Fruit fly (Drosophila melanogaster) whole organism, pupa: ENCODE data around the gene goe.
A peak's percentile ranks its signal among the peaks of the same experiment; 100 is the strongest.

Experiments
- CG10348 ChIP-seq: fragments of 200-800 bp; sonication (Bioruptor generic); IDR thresholded peaks from 2 replicates; pipeline ENCODE4 v1.3.6; 2022; ENCODE audit warnings: missing biosample characterization, missing genetic modification characterization
- CG12605 ChIP-seq: fragments of 200-800 bp; sonication (Bioruptor generic); IDR thresholded peaks from 2 replicates; pipeline ENCODE4 v1.3.6; 2022; ENCODE audit warnings: missing biosample characterization, missing genetic modification characterization
- CG13204 ChIP-seq: fragments of 200-800 bp; sonication (Bioruptor generic); optimal IDR thresholded peaks from 2 replicates; lab custom pipeline; 2018; ENCODE audit warnings: missing biosample characterization, mild to moderate bottlenecking, missing genetic modification characterization, moderate library complexity
- CG14655 ChIP-seq: fragments of 200-800 bp; sonication (Bioruptor generic); optimal IDR thresholded peaks from 3 replicates; lab custom pipeline; 2017; ENCODE audit warnings: mild to moderate bottlenecking, missing biosample characterization, missing genetic modification reagents, missing genetic modification characterization
- CG15710 ChIP-seq: fragments of 200-800 bp; sonication (Bioruptor generic); optimal IDR thresholded peaks from 2 replicates; lab custom pipeline; 2018; ENCODE audit warnings: missing biosample characterization, mild to moderate bottlenecking, missing genetic modification characterization, moderate library complexity
- CG17806 ChIP-seq: fragments of 200-800 bp; sonication (Bioruptor generic); optimal IDR thresholded peaks from 2 replicates; lab custom pipeline; 2018; ENCODE audit warnings: missing biosample characterization, mild to moderate bottlenecking, missing genetic modification characterization, moderate library complexity
- CG32121 ChIP-seq: fragments of 200-800 bp; sonication (Bioruptor generic); IDR thresholded peaks from 2 replicates; pipeline ENCODE4 v1.3.6; 2022; ENCODE audit warnings: missing biosample characterization, missing genetic modification characterization
- CG34367 ChIP-seq: fragments of 200-800 bp; sonication (Bioruptor generic); optimal IDR thresholded peaks from 2 replicates; lab custom pipeline; 2018; ENCODE audit warnings: missing biosample characterization, mild to moderate bottlenecking, missing genetic modification characterization
- CG4496 ChIP-seq: fragments of 200-800 bp; sonication (Bioruptor generic); IDR thresholded peaks from 3 replicates; pipeline ENCODE4 v1.3.6; 2022; ENCODE audit warnings: missing biosample characterization, missing genetic modification characterization
- CG8159 ChIP-seq: fragments of 200-800 bp; sonication (Bioruptor generic); optimal IDR thresholded peaks from 3 replicates; lab custom pipeline; 2018; ENCODE audit warnings: missing biosample characterization, mild to moderate bottlenecking, missing genetic modification characterization, moderate library complexity
- CG8301 ChIP-seq: fragments of 200-800 bp; sonication (Bioruptor generic); optimal IDR thresholded peaks from 2 replicates; lab custom pipeline; 2018; ENCODE audit warnings: missing biosample characterization, mild to moderate bottlenecking, missing genetic modification characterization
- CG9948 ChIP-seq: fragments of 200-800 bp; sonication (Bioruptor generic); optimal IDR thresholded peaks from 2 replicates; lab custom pipeline; 2018; ENCODE audit warnings: missing biosample characterization, mild to moderate bottlenecking, missing genetic modification characterization, moderate library complexity
- D1 ChIP-seq: fragments of 200-800 bp; sonication (Bioruptor generic); optimal IDR thresholded peaks from 2 replicates; lab custom pipeline; 2018; ENCODE audit warnings: missing biosample characterization, mild to moderate bottlenecking, missing genetic modification characterization, moderate library complexity
- EcR ChIP-seq: fragments of 200-800 bp; sonication (Bioruptor generic); optimal IDR thresholded peaks from 3 replicates; lab custom pipeline; 2019; ENCODE audit warnings: missing biosample characterization, missing genetic modification characterization, mild to moderate bottlenecking, moderate library complexity, missing genetic modification reagents
- Ets98B ChIP-seq: fragments of 200-800 bp; sonication (Bioruptor generic); IDR thresholded peaks from 2 replicates; pipeline ENCODE4 v1.3.6; 2022; ENCODE audit warnings: missing biosample characterization, missing genetic modification characterization
- Pif1A ChIP-seq: fragments of 200-800 bp; sonication (Bioruptor generic); optimal IDR thresholded peaks from 3 replicates; lab custom pipeline; 2016; ENCODE audit warnings: missing biosample characterization, missing genetic modification characterization
- Pif1B ChIP-seq: fragments of 200-800 bp; sonication (Bioruptor generic); optimal IDR thresholded peaks from 3 replicates; lab custom pipeline; 2016; ENCODE audit warnings: missing biosample characterization, missing genetic modification characterization
- Snoo ChIP-seq: fragments of 200-800 bp; sonication (Bioruptor generic); optimal IDR thresholded peaks from 3 replicates; lab custom pipeline; 2017; ENCODE audit warnings: missing biosample characterization, mild to moderate bottlenecking, missing genetic modification characterization, inconsistent platforms
- fd96Ca ChIP-seq: fragments of 200-800 bp; sonication (Bioruptor generic); IDR thresholded peaks from 3 replicates; pipeline ENCODE4 v1.3.6; 2022; ENCODE audit warnings: missing biosample characterization, missing genetic modification characterization
- gl ChIP-seq: fragments of 200-800 bp; sonication (Bioruptor generic); optimal IDR thresholded peaks from 2 replicates; lab custom pipeline; 2018; ENCODE audit warnings: missing biosample characterization, mild to moderate bottlenecking, missing genetic modification characterization
- rn ChIP-seq: fragments of 200-800 bp; sonication (Bioruptor generic); IDR thresholded peaks from 2 replicates; pipeline ENCODE4 v1.3.6; 2022; ENCODE audit warnings: missing biosample characterization, missing genetic modification characterization

Gene goe

DNA sequence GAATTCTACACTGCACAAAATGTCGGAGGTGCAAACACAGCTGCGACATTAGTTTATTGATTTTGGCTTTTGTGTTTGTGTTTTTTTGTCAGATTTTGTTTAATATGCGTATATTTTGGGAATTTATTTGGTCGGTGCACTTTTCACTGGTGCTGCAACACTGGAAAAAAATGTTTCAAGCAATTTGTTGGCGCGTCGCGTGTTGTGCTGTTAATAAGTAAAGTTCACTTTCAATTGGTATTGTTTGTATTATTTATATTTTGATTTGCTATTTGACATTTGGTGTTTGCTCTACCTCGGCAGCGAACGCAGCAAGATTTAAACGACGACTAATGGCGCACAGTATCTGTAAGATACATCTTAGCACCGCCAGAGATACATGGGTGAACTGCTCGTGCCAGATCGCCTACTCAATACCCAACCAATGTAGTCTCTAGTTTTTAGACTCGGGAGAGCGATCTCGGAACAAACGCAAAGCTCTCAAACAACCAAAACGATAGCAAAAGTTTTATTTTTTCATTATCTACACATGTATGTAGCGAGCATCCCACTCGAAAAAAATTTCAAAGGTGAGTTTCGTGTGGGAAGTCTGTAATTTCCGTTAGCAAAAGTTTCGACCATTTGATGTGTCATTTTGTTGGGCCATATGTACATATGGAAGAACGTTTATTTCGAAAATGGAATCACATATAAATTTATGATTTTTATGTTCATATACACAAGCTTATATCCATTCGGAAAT, 30.6 kb upstream of the goe start:
- TF ChIP-seq Ets98B (peak; percentile 66), CG8159 (tag; lab: Kevin White, UChicago) (peak; percentile 19), Snoo (tag; lab: Kevin White, UChicago) (no peak), gl (tag; lab: Kevin White, UChicago) (no peak), CG4496 (GFP tag; lab: Robert Waterston, UW) (peak; percentile 80), CG10348 (no peak), Pif1A (GFP tag; lab: Kevin White, UChicago) (peak; percentile 56), CG14655 (GFP tag; lab: Kevin White, UChicago) (no peak), fd96Ca (GFP tag; lab: Robert Waterston, UW) (peak; percentile 79), CG13204 (GFP tag; lab: Kevin White, UChicago) (no peak), CG8301 (peak; percentile 46), CG17806 (peak; percentile 30), EcR (GFP tag; lab: Kevin White, UChicago) (no peak), Pif1B (GFP tag; lab: Kevin White, UChicago) (no peak), D1 (tag; lab: Kevin White, UChicago) (no peak), rn (no peak), CG9948 (tag; lab: Kevin White, UChicago) (peak; percentile 12), CG12605 (GFP tag; lab: Robert Waterston, UW) (peak; percentile 14; the same call in 1 of the 2 replicates), CG15710 (tag; lab: Kevin White, UChicago) (no peak), CG32121 (GFP tag; lab: Robert Waterston, UW) (peak; percentile 74), CG34367 (tag; lab: Kevin White, UChicago) (no peak)

DNA sequence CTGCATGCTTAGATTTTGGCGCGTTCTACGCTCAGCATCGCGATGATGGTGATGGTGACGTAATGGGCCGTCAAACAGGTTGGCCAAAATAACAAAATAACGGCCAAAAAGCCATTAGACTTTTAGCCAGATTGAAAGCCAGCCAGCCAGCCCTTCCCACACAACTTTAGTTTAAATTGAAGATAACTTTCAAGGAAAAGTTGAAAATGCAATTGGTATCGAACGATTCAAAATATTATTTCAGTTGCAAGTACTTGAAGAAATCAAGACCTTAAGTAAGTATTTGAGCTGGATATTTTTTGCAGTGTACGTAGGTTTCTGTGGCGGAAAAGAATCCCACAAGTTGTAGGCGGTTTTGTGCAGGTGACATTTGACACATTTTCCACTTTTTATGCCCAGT, 29.3 kb upstream of the goe start:
- TF ChIP-seq Ets98B (peak; percentile 53), CG14655 (GFP tag; lab: Kevin White, UChicago) (no peak), EcR (GFP tag; lab: Kevin White, UChicago) (no peak), CG32121 (GFP tag; lab: Robert Waterston, UW) (peak; percentile 60), CG4496 (GFP tag; lab: Robert Waterston, UW) (0 out of 3 replicates have a peak, but pooled peaks have one; percentile 31), fd96Ca (GFP tag; lab: Robert Waterston, UW) (peak; percentile 59; the same call in 2 of the 3 replicates), CG13204 (GFP tag; lab: Kevin White, UChicago) (no peak), CG12605 (GFP tag; lab: Robert Waterston, UW) (0 out of 2 replicates have a peak, but pooled peaks have one; percentile 44), CG9948 (tag; lab: Kevin White, UChicago) (no peak)
- TF ChIP-seq, all 21 proteins: peak for 5

DNA sequence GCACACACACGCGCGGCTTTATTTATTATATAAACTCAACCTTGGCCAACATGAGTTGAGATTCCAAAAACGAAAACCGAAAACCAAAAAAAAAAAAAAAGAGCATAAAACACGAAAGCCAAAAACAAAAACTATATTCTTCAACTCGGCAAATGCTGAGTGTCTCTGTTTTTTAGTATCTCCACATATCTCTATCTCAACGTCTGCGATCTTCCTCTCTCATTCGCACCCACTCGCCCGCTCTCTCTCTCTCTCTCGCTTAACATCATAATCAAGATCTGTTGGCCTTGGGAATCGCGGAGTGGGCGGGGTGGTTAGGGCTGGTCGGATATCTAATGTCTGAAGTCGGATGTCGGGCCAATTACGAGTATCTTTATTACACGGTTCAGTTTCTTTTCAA, 28.5 kb upstream of the goe start:
- TF ChIP-seq CG4496 (GFP tag; lab: Robert Waterston, UW) (0 out of 3 replicates have a peak, but pooled peaks have one; percentile 34), Pif1A (GFP tag; lab: Kevin White, UChicago) (no peak)

DNA sequence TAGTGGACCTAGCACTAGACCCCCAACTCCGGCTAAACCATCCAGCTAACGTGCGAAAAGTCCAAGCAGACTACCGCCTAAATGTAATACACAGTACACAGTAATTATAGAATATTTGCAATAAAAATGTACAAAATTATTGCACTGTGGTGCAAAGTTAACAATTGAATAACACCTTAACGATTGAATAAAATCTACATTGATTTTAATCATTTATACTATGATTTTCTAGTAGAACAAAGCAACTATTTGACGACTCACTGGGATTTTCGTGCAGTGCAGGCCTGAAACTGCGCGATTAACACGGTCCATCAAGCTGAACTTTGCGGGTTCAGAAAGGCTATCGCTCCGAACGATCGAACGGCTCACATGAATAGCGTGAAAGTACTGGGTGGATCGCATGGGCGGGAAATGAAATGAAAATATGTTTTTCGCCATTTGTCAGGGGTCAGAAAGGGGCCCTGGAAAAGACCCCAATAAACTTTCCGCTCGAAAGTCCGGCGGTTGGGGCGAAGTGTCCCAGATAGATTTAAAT, 26.5 kb upstream of the goe start:
- TF ChIP-seq gl (tag; lab: Kevin White, UChicago): no peak
- no peak for TF ChIP-seq Pif1B (GFP tag; lab: Kevin White, UChicago)
- TF ChIP-seq CG8159 (tag; lab: Kevin White, UChicago): peak; percentile 32
- TF ChIP-seq CG15710 (tag; lab: Kevin White, UChicago): no peak
- TF ChIP-seq CG14655 (GFP tag; lab: Kevin White, UChicago): peak; percentile 56
- TF ChIP-seq CG32121 (GFP tag; lab: Robert Waterston, UW): no peak
- no peak for TF ChIP-seq CG13204 (GFP tag; lab: Kevin White, UChicago)
- TF ChIP-seq CG10348: no peak
- peak; percentile 21 for TF ChIP-seq Pif1A (GFP tag; lab: Kevin White, UChicago)
- no peak for TF ChIP-seq EcR (GFP tag; lab: Kevin White, UChicago)
- peak; percentile 36 for TF ChIP-seq CG8301
- TF ChIP-seq CG9948 (tag; lab: Kevin White, UChicago): peak; percentile 12
- TF ChIP-seq Snoo (tag; lab: Kevin White, UChicago): no peak
- no peak; the same call in 2 of the 3 replicates for TF ChIP-seq CG4496 (GFP tag; lab: Robert Waterston, UW)
- TF ChIP-seq CG17806: peak; percentile 12

DNA sequence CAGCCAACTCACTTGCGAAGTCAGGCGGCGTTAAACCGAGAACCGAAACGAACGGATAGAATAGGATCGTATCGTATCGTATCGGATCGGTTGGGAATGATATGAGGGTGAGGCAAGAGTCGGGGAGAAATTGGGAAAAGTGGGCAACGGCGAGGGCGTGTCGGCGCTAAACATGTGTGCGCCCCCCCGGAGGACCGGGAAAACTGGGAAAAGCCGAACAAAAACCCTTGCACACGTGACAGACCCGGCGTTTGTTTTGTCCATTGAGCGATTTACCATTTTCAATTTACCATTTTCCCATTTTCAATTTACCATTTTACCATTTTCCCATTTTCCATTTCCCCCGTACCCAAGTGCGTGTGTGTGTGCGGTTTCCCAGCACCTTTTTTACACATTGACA, 23.4 kb upstream of the goe start:
- TF ChIP-seq CG4496 (GFP tag; lab: Robert Waterston, UW): no peak
- no peak for TF ChIP-seq CG34367 (tag; lab: Kevin White, UChicago)
- no peak for TF ChIP-seq CG8301
- no peak for TF ChIP-seq EcR (GFP tag; lab: Kevin White, UChicago)
- TF ChIP-seq rn: no peak
- TF ChIP-seq gl (tag; lab: Kevin White, UChicago): no peak
- no peak for TF ChIP-seq CG12605 (GFP tag; lab: Robert Waterston, UW)
- TF ChIP-seq CG17806: no peak
- TF ChIP-seq CG15710 (tag; lab: Kevin White, UChicago): no peak
- TF ChIP-seq CG32121 (GFP tag; lab: Robert Waterston, UW): no peak
- no peak for TF ChIP-seq fd96Ca (GFP tag; lab: Robert Waterston, UW)
- no peak for TF ChIP-seq CG14655 (GFP tag; lab: Kevin White, UChicago)
- no peak for TF ChIP-seq Pif1A (GFP tag; lab: Kevin White, UChicago)
- TF ChIP-seq Ets98B: no peak
- no peak for TF ChIP-seq Snoo (tag; lab: Kevin White, UChicago)
